Worm (Caenorhabditis elegans) whole organism, mixed stage, embryonic: ENCODE results near the gene wrt-1.

ENCODE experiments used
- M03D4.4 ChIP-seq: sonication (generic microtip); optimal IDR thresholded peaks from 2 replicates; lab custom pipeline; 2017; ENCODE audit warnings: mild to moderate bottlenecking, missing genetic modification characterization, missing compliant biosample characterization
- bed-3 ChIP-seq: fragments of 200-800 bp; sonication (Bioruptor generic); optimal IDR thresholded peaks from 3 replicates; lab custom pipeline; 2018; ENCODE audit warnings: mild to moderate bottlenecking, missing genetic modification characterization, moderate library complexity, missing compliant biosample characterization
- blmp-1 ChIP-seq: fragments of 150-350 bp; optimal IDR thresholded peaks from 2 replicates; lab custom pipeline; 2014; ENCODE audit warnings: missing biosample characterization, missing genetic modification characterization
- ceh-39 ChIP-seq: fragments of 150-350 bp; optimal IDR thresholded peaks from 2 replicates; lab custom pipeline; 2014; ENCODE audit warnings: missing biosample characterization, missing genetic modification characterization
- ceh-43 ChIP-seq: fragments of 200-800 bp; sonication (Bioruptor generic); optimal IDR thresholded peaks from 2 replicates; lab custom pipeline; 2018; ENCODE audit warnings: mild to moderate bottlenecking, missing genetic modification characterization, moderate library complexity, missing compliant biosample characterization
- ceh-83 ChIP-seq: fragments of 200-800 bp; sonication (Bioruptor generic); optimal IDR thresholded peaks from 2 replicates; lab custom pipeline; 2018; ENCODE audit warnings: mild to moderate bottlenecking, missing genetic modification characterization, missing compliant biosample characterization
- ces-1 ChIP-seq: fragments of 150-350 bp; optimal IDR thresholded peaks from 2 replicates; lab custom pipeline; 2014; ENCODE audit warnings: missing biosample characterization, missing genetic modification reagents, missing genetic modification characterization
- cnd-1 ChIP-seq: fragments of 200-800 bp; sonication (Bioruptor generic); optimal IDR thresholded peaks from 2 replicates; lab custom pipeline; 2018; ENCODE audit warnings: mild to moderate bottlenecking, missing genetic modification characterization, missing compliant biosample characterization
- drap-1 ChIP-seq: fragments of 200-800 bp; sonication (Bioruptor generic); optimal IDR thresholded peaks from 3 replicates; lab custom pipeline; 2018; ENCODE audit warnings: mild to moderate bottlenecking, missing genetic modification characterization, missing compliant biosample characterization
- elt-1 ChIP-seq: sonication (generic microtip); optimal IDR thresholded peaks from 2 replicates; lab custom pipeline; 2017; ENCODE audit warnings: missing genetic modification characterization, mild to moderate bottlenecking, missing compliant biosample characterization, antibody characterized with exemption, moderate library complexity, borderline replicate concordance; ENCODE audit not compliant: insufficient read depth
- elt-3 ChIP-seq: fragments of 150-350 bp; optimal IDR thresholded peaks from 2 replicates; lab custom pipeline; 2014; ENCODE audit warnings: missing biosample characterization, missing genetic modification characterization
- flh-1 ChIP-seq: fragments of 200-800 bp; sonication (Bioruptor generic); optimal IDR thresholded peaks from 2 replicates; lab custom pipeline; 2018; ENCODE audit warnings: mild to moderate bottlenecking, missing genetic modification characterization, moderate library complexity, missing compliant biosample characterization
- ham-2 ChIP-seq: fragments of 200-800 bp; sonication (Bioruptor generic); optimal IDR thresholded peaks from 2 replicates; lab custom pipeline; 2018; ENCODE audit warnings: mild to moderate bottlenecking, missing genetic modification characterization, missing compliant biosample characterization
- hlh-1 ChIP-seq: fragments of 150-350 bp; optimal IDR thresholded peaks from 2 replicates; lab custom pipeline; 2014; ENCODE audit warnings: missing biosample characterization, missing genetic modification reagents, missing genetic modification characterization
- lin-13 ChIP-seq: fragments of 150-350 bp; optimal IDR thresholded peaks from 2 replicates; lab custom pipeline; 2014; ENCODE audit warnings: missing biosample characterization, missing genetic modification characterization
- lin-32 ChIP-seq: fragments of 200-800 bp; sonication (Bioruptor generic); optimal IDR thresholded peaks from 2 replicates; lab custom pipeline; 2018; ENCODE audit warnings: mild to moderate bottlenecking, missing genetic modification characterization, missing compliant biosample characterization
- lsy-2 ChIP-seq: fragments of 150-350 bp; optimal IDR thresholded peaks from 2 replicates; lab custom pipeline; 2014; ENCODE audit warnings: missing biosample characterization, missing genetic modification characterization
- mls-2 ChIP-seq: sonication (generic microtip); optimal IDR thresholded peaks from 2 replicates; lab custom pipeline; 2016; ENCODE audit warnings: mild to moderate bottlenecking, missing genetic modification characterization, moderate library complexity, missing compliant biosample characterization
- nhr-12 ChIP-seq: fragments of 150-350 bp; optimal IDR thresholded peaks from 2 replicates; lab custom pipeline; 2014; ENCODE audit warnings: missing biosample characterization, missing genetic modification characterization
- nhr-2 ChIP-seq: fragments of 150-350 bp; optimal IDR thresholded peaks from 2 replicates; lab custom pipeline; 2014; ENCODE audit warnings: missing biosample characterization, missing genetic modification characterization
- nhr-237 ChIP-seq: fragments of 150-350 bp; optimal IDR thresholded peaks from 2 replicates; lab custom pipeline; 2014; ENCODE audit warnings: missing biosample characterization, missing genetic modification characterization
- nhr-28 ChIP-seq: fragments of 150-350 bp; optimal IDR thresholded peaks from 2 replicates; lab custom pipeline; 2014; ENCODE audit warnings: missing biosample characterization, missing genetic modification characterization
- nhr-76 ChIP-seq: sonication (generic microtip); optimal IDR thresholded peaks from 2 replicates; lab custom pipeline; 2017; ENCODE audit warnings: missing biosample characterization, missing genetic modification characterization
- sem-2 ChIP-seq: fragments of 200-800 bp; sonication (Bioruptor generic); optimal IDR thresholded peaks from 2 replicates; lab custom pipeline; 2018; ENCODE audit warnings: mild to moderate bottlenecking, missing genetic modification characterization, missing compliant biosample characterization
- snpc-4 ChIP-seq: fragments of 150-350 bp; optimal IDR thresholded peaks from 2 replicates; lab custom pipeline; 2014; ENCODE audit warnings: missing biosample characterization, missing genetic modification characterization
- sptf-1 ChIP-seq: sonication (generic microtip); optimal IDR thresholded peaks from 2 replicates; lab custom pipeline; 2017; ENCODE audit warnings: mild to moderate bottlenecking, missing genetic modification characterization, moderate library complexity, missing compliant biosample characterization
- tbx-8 ChIP-seq: fragments of 200-800 bp; sonication (Bioruptor generic); optimal IDR thresholded peaks from 2 replicates; lab custom pipeline; 2018; ENCODE audit warnings: mild to moderate bottlenecking, missing genetic modification characterization, moderate library complexity, missing compliant biosample characterization
- unc-120 ChIP-seq: sonication (generic microtip); optimal IDR thresholded peaks from 2 replicates; lab custom pipeline; 2017; ENCODE audit warnings: missing genetic modification characterization, missing compliant biosample characterization; ENCODE audit not compliant: poor library complexity, severe bottlenecking
- unc-39 ChIP-seq: fragments of 150-350 bp; optimal IDR thresholded peaks from 2 replicates; lab custom pipeline; 2014; ENCODE audit warnings: missing biosample characterization, missing genetic modification characterization
- unc-62 ChIP-seq: fragments of 150-350 bp; optimal IDR thresholded peaks from 2 replicates; lab custom pipeline; 2014; ENCODE audit warnings: missing biosample characterization, missing genetic modification reagents, missing genetic modification characterization
- zip-8 ChIP-seq: fragments of 150-350 bp; optimal IDR thresholded peaks from 2 replicates; lab custom pipeline; 2014; ENCODE audit warnings: missing biosample characterization, missing genetic modification characterization
- ztf-11 ChIP-seq: fragments of 150-350 bp; optimal IDR thresholded peaks from 2 replicates; lab custom pipeline; 2014; ENCODE audit warnings: missing biosample characterization, missing genetic modification characterization

The wrt-1 gene

DNA sequence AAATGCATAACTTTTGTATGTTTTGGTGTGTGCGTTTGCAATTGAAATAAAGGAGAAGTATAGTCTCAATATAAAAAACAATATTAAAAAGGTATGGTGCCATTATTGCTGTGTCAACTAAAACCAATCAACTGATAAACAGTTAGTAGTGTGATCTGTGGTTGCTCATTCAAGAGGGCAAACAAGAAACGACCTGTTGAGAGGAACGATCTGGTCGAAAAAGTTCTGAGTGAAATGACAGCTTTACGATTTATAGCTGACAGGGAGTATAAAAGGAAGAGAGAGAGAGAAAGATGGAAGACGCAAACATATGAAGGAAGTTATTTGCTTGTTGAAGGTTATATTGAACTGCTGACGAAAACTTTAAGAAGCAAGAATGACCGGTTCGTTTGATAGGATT lies 27.2 kb downstream of the wrt-1 start:
- TF ChIP-seq ceh-83 (no peak), ceh-39 (no peak), flh-1 (GFP tag; lab: Kevin White, UChicago) (no peak), ces-1 (GFP tag; lab: Kevin White, UChicago) (no peak), unc-39 (tag; lab: Kevin White, UChicago) (no peak), lin-13 (tag; lab: Kevin White, UChicago) (no peak), lin-32 (GFP tag; lab: Kevin White, UChicago) (no peak), elt-1 (no peak), ham-2 (no peak), zip-8 (tag; lab: Kevin White, UChicago) (no peak), elt-3 (tag; lab: Kevin White, UChicago) (no peak), sem-2 (GFP tag; lab: Kevin White, UChicago) (no peak), tbx-8 (GFP tag; lab: Kevin White, UChicago) (no peak), lsy-2 (no peak), snpc-4 (tag; lab: Kevin White, UChicago) (no peak)

DNA sequence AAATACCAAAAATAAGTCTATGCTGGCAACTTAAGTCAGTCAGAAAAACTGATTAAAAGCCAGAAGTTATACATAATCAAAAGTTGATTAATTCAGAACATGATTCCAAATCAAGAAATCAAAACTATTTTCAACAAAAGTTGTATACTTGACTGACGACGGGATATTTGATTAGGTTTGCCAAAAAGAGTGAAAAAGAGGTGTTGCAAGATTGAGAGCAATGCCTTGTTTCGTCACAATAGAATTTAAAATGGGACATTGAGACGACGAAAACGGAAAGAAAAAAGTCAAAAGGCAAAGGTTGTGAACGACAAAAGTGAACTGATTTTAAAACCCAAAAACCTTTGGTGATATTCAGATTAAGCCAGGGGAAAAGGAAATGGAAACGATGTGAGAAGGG lies 28.1 kb downstream of the wrt-1 start:
- TF ChIP-seq bed-3 (GFP tag; lab: Kevin White, UChicago) (no peak), unc-39 (tag; lab: Kevin White, UChicago) (no peak), elt-3 (tag; lab: Kevin White, UChicago) (no peak)
- TF ChIP-seq, all 35 proteins: peak for 0

DNA sequence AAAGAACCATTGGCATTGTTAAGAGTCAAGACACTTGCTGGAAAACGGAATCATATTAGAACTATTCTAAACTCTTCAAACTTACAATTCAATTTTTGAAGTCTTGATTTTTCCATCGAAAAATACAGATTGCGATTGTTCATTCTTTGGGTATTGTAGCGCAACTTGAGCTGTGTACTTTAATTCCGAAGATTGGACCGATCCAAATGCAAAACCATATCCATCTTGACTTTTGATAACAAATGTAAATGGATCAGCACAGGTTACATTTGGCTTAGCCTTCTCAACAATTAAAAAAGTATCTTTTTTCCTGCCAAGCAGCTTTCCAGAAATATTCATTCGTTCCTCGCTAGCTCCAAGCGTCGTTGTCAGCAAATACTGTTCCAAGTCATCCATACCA lies 30.0 kb downstream of the wrt-1 start:
- TF ChIP-seq elt-1 = no peak
- no peak for TF ChIP-seq bed-3 (GFP tag; lab: Kevin White, UChicago)
- TF ChIP-seq M03D4.4 (tag; lab: Kevin White, UChicago) = no peak
- TF ChIP-seq blmp-1 (tag; lab: Kevin White, UChicago) = no peak
- TF ChIP-seq drap-1 (GFP tag; lab: Kevin White, UChicago) = no peak
- TF ChIP-seq cnd-1 = no peak
- no peak for TF ChIP-seq unc-62 (GFP tag; lab: Kevin White, UChicago)
- TF ChIP-seq ceh-43 (GFP tag; lab: Kevin White, UChicago) = no peak
- TF ChIP-seq nhr-28 (tag; lab: Kevin White, UChicago) = no peak
- TF ChIP-seq tbx-8 (GFP tag; lab: Kevin White, UChicago) = no peak
- TF ChIP-seq nhr-2 (tag; lab: Kevin White, UChicago) = no peak
- TF ChIP-seq ces-1 (GFP tag; lab: Kevin White, UChicago) = no peak
- TF ChIP-seq sem-2 (GFP tag; lab: Kevin White, UChicago) = no peak
- no peak for TF ChIP-seq nhr-76 (tag; lab: Kevin White, UChicago)
- TF ChIP-seq hlh-1 (tag; lab: Kevin White, UChicago) = no peak
- TF ChIP-seq ceh-83 = no peak
- TF ChIP-seq nhr-237 (tag; lab: Kevin White, UChicago) = no peak

DNA sequence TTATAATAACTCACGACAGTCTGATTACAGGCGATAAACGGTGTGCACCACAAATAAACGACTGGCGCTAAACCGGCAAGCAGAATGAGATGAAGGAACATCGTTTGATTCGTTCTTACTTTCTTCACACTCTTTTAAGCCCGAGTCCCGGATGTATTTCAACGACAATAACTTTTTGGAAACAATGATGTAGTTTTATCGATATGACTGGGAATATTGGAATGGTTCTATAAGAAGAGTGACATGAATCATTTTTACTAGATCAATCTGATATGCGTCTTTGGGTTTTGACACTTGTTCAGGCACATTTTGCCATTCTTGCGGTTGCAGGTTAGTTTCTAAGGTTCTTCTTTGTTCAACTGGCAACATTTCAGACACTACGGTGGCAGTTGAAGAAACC lies 30.7 kb downstream of the wrt-1 start, which contains the start of the genes ZK1290.11 and ZK1290.1:
Gene ZK1290.11 (minus strand): TSS at position 101 of the 400 bp plus-strand sequence.
Gene ZK1290.1 (plus strand): TSS at position 271 of the 400 bp plus-strand sequence.
- TF ChIP-seq M03D4.4 (tag; lab: Kevin White, UChicago) (no peak), nhr-76 (tag; lab: Kevin White, UChicago) (no peak), unc-120 (tag; lab: Kevin White, UChicago) (no peak)

DNA sequence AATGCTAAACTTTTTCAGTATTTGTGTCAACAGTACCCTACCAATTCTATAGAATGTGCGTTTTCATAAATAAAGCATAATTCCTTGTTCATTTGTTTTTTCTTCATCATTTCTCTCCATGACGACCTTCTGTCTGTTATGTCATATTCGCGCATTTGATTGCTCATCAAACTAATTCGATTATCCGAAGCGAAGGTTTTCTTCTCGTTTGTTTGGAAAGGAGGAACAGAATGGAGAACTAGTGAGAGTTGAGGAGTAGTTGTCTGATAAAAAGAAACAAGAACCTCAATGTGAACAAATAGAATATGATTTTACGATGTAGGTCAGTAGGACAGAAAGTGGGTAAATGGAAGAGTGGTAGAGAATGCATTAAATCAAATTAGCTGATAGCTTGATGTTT lies 31.8 kb downstream of the wrt-1 start:
- TF ChIP-seq nhr-12 (tag; lab: Kevin White, UChicago) (no peak), blmp-1 (tag; lab: Kevin White, UChicago) (no peak), ces-1 (GFP tag; lab: Kevin White, UChicago) (peak; percentile 40)

DNA sequence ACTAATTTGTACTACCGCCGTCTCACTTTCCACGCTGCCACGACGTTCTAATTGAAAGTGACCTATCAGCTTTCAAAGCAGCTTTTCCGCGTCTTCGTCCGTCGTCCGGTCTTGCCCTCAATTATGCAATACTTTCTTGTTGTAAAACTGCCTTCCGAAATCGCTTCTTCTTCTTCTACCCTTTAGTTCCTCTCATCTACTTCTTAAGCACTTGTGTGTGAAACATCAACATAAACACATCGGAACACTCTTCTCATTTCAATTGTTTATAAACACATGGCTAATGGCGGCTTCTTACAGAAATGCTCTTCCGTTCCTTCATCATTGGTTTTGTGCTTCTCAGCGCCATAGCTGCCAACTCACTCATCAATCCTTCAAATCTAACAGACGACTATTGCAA lies 39.5 kb downstream of the wrt-1 start, which contains the start of gene F35D2.3:
Gene F35D2.3 (plus strand): TSS at position 301 of the 400 bp plus-strand sequence.
- TF ChIP-seq lin-32 (GFP tag; lab: Kevin White, UChicago) = no peak
- no peak for TF ChIP-seq ztf-11 (tag; lab: Kevin White, UChicago)
- no peak for TF ChIP-seq nhr-237 (tag; lab: Kevin White, UChicago)
- TF ChIP-seq mls-2 (tag; lab: Kevin White, UChicago) = no peak
- TF ChIP-seq unc-62 (GFP tag; lab: Kevin White, UChicago) = no peak
- TF ChIP-seq sptf-1 (tag; lab: Kevin White, UChicago) = no peak
- no peak for TF ChIP-seq ham-2
- no peak for TF ChIP-seq unc-120 (tag; lab: Kevin White, UChicago)
